Fruit fly (Drosophila melanogaster): Measurements from ENCODE around the gene Fit1.

dm6 chr3L:4115701-4116100 is 12.3 kb downstream of the Fit1 start:
- no peak for TF ChIP-seq pan (optimal IDR thresholded peaks at IDR 0.05)
- TF ChIP-seq psq (optimal IDR thresholded peaks at IDR 0.05) = no peak
- no peak for TF ChIP-seq CG8478 (optimal IDR thresholded peaks at IDR 0.05)
- TF ChIP-seq usp (GFP tag; optimal IDR thresholded peaks at IDR 0.05) = no peak
- no peak for TF ChIP-seq Dll (optimal IDR thresholded peaks at IDR 0.05)

Measured in whole organism.